Fruit fly (Drosophila melanogaster): ENCODE results near the gene Bcat.
A peak's percentile ranks its signal among the peaks of the same experiment; 100 is the strongest.

Gene Bcat

dm6 chrX:13395020-13395419, 1.7 kb upstream of the Bcat start:
- no peak for TF ChIP-seq fru (GFP tag; optimal IDR thresholded peaks at IDR 0.05)
- TF ChIP-seq CG32264 (GFP tag; optimal IDR thresholded peaks at IDR 0.05) = no peak
- no peak for TF ChIP-seq HLH106 (tag; optimal IDR thresholded peaks at IDR 0.05)
- no peak for TF ChIP-seq foxo (GFP tag; optimal IDR thresholded peaks at IDR 0.05)
- TF ChIP-seq jim (GFP tag; optimal IDR thresholded peaks at IDR 0.05) = no peak
- no peak for TF ChIP-seq woc (GFP tag; optimal IDR thresholded peaks at IDR 0.05)
- no peak for TF ChIP-seq brk (GFP tag; optimal IDR thresholded peaks at IDR 0.05)
- no peak for TF ChIP-seq Hr78 (GFP tag; optimal IDR thresholded peaks at IDR 0.05)
- TF ChIP-seq sage (GFP tag; optimal IDR thresholded peaks at IDR 0.05) = no peak
- TF ChIP-seq usp (GFP tag; optimal IDR thresholded peaks at IDR 0.05) = no peak

dm6 chrX:13395988-13396377, 716 bp upstream of the Bcat start:
- TF ChIP-seq sv (GFP tag; optimal IDR thresholded peaks at IDR 0.05) (no peak), foxo (GFP tag; optimal IDR thresholded peaks at IDR 0.05) (no peak), Rel (GFP tag; optimal IDR thresholded peaks at IDR 0.05) (no peak), Rel (tag; optimal IDR thresholded peaks at IDR 0.05) (peak; percentile 92), Sp1 (GFP tag; optimal IDR thresholded peaks at IDR 0.05) (no peak), rgr (GFP tag; optimal IDR thresholded peaks at IDR 0.05) (no peak), Myc (optimal IDR thresholded peaks at IDR 0.05) (no peak), jim (GFP tag; optimal IDR thresholded peaks at IDR 0.05) (peak; percentile 88)

dm6 chrX:13397610-13398009, 911 bp downstream of the Bcat start:
- no peak for TF ChIP-seq br (GFP tag; optimal IDR thresholded peaks at IDR 0.05)
- no peak for TF ChIP-seq Hr83 (GFP tag; optimal IDR thresholded peaks at IDR 0.05; ENCODE audit: poor library complexity, severe bottlenecking)

dm6 chrX:13401245-13401644, 4.5 kb downstream of the Bcat start:
- TF ChIP-seq Myc (optimal IDR thresholded peaks at IDR 0.05) (peak; percentile 32), Hr83 (GFP tag; optimal IDR thresholded peaks at IDR 0.05; ENCODE audit: poor library complexity, severe bottlenecking) (no peak)

dm6 chrX:13402763-13403162, 6.1 kb downstream of the Bcat start, which contains the start of gene CG12725:
Gene CG12725, minus strand, starts transcription at chrX:13402863.
- no peak for TF ChIP-seq HLH106 (tag; optimal IDR thresholded peaks at IDR 0.05)
- no peak for TF ChIP-seq brk (GFP tag; optimal IDR thresholded peaks at IDR 0.05)
- no peak for TF ChIP-seq dmrt93B (GFP tag; optimal IDR thresholded peaks at IDR 0.05)
- no peak for TF ChIP-seq fru (GFP tag; optimal IDR thresholded peaks at IDR 0.05)
- TF ChIP-seq CG9705 (GFP tag; optimal IDR thresholded peaks at IDR 0.05) = no peak
- TF ChIP-seq dsf (GFP tag; optimal IDR thresholded peaks at IDR 0.05; ENCODE audit: borderline replicate concordance) = no peak
- TF ChIP-seq foxo (GFP tag; optimal IDR thresholded peaks at IDR 0.05) = no peak
- TF ChIP-seq dl (GFP tag; optimal IDR thresholded peaks at IDR 0.05; ENCODE audit: insufficient read depth in 1 of 2, partially characterized antibody in 2 of 2) = no peak
- no peak for TF ChIP-seq jim (GFP tag; optimal IDR thresholded peaks at IDR 0.05)
- no peak for TF ChIP-seq Dfd (GFP tag; optimal IDR thresholded peaks at IDR 0.05)
- no peak for TF ChIP-seq Hr78 (GFP tag; optimal IDR thresholded peaks at IDR 0.05)
- TF ChIP-seq usp (GFP tag; optimal IDR thresholded peaks at IDR 0.05) = no peak
- no peak for TF ChIP-seq sv (GFP tag; optimal IDR thresholded peaks at IDR 0.05)
- no peak for TF ChIP-seq tai (GFP tag; optimal IDR thresholded peaks at IDR 0.05)
- TF ChIP-seq GATAd (GFP tag; optimal IDR thresholded peaks at IDR 0.05) = no peak
- TF ChIP-seq Dif (GFP tag; optimal IDR thresholded peaks at IDR 0.05; ENCODE audit: partially characterized antibody) = no peak
- TF ChIP-seq psq (GFP tag; optimal IDR thresholded peaks at IDR 0.05) = no peak

- TF ChIP-seq dsf (GFP tag; optimal IDR thresholded peaks at IDR 0.05; ENCODE audit: borderline replicate concordance) (no peak), Dif (GFP tag; optimal IDR thresholded peaks at IDR 0.05; ENCODE audit: partially characterized antibody) (no peak), Hnf4 (GFP tag; optimal IDR thresholded peaks at IDR 0.05) (no peak), tai (GFP tag; optimal IDR thresholded peaks at IDR 0.05) (no peak), GATAd (GFP tag; optimal IDR thresholded peaks at IDR 0.05) (no peak), CrebA (GFP tag; optimal IDR thresholded peaks at IDR 0.05; ENCODE audit: borderline replicate concordance) (peak; percentile 46), fru (GFP tag; optimal IDR thresholded peaks at IDR 0.05) (no peak)
These were observed 6.9 kb downstream of the Bcat start for dm6 chrX:13403553-13403952.
